Worm (Caenorhabditis elegans): ENCODE measurements around the gene F55B11.3.

- no peak for TF ChIP-seq dpl-1 (GFP tag; optimal IDR thresholded peaks at IDR 0.05)
- no peak for TF ChIP-seq nhr-90 (tag; optimal IDR thresholded peaks at IDR 0.05)
- no peak for TF ChIP-seq T26A5.8 (tag; optimal IDR thresholded peaks at IDR 0.05)
- no peak for TF ChIP-seq ceh-79 (tag; optimal IDR thresholded peaks at IDR 0.05)
- TF ChIP-seq ama-1 (optimal IDR thresholded peaks at IDR 0.05): no peak
- TF ChIP-seq ama-1 (GFP tag; optimal IDR thresholded peaks at IDR 0.05): no peak
- TF ChIP-seq ets-4 (GFP tag; optimal IDR thresholded peaks at IDR 0.05): no peak
Measured at ce11 chrIV:14445191-14445795, 20.8 kb downstream of the F55B11.3 start.

Measured in whole organism, young adult.